Worm (Caenorhabditis elegans): Measurements from ENCODE around the gene zgpa-1.

ce11 chrIV:7785506-7786065, 27.0 kb downstream of the zgpa-1 start, which contains the start of gene tag-322:
- TF ChIP-seq ceh-82 (tag; optimal IDR thresholded peaks at IDR 0.05) (no peak), pqm-1 (tag; optimal IDR thresholded peaks at IDR 0.05) (peak; percentile 47), ztf-4 (tag; optimal IDR thresholded peaks at IDR 0.05) (no peak), nhr-12 (tag; optimal IDR thresholded peaks at IDR 0.05) (no peak)

Data from whole organism, L3 larva.